Worm (Caenorhabditis elegans) whole organism, L4/young adult: ENCODE results near the gene F21E9.2.

Source experiments
- W03F9.2 ChIP-seq: fragments of 150-350 bp; optimal IDR thresholded peaks from 2 replicates; lab custom pipeline; 2014; ENCODE audit warnings: missing biosample characterization, missing genetic modification characterization
- dao-5 ChIP-seq: sonication (generic microtip); optimal IDR thresholded peaks from 2 replicates; lab custom pipeline; 2016; ENCODE audit warnings: missing genotype, missing genetic modification characterization, moderate library complexity, missing compliant biosample characterization
- him-1 ChIP-seq: sonication (generic microtip); optimal IDR thresholded peaks from 2 replicates; lab custom pipeline; 2016; ENCODE audit warnings: missing genotype, missing genetic modification reagents, missing genetic modification characterization, missing compliant biosample characterization

ce11 chrX:1294607-1295303 lies 35.0 kb downstream of the F21E9.2 start, which contains the start of gene dop-4:
- no peak for TF ChIP-seq him-1 (tag; lab: Kevin White, UChicago)
- TF ChIP-seq W03F9.2 = no peak
- TF ChIP-seq dao-5 (tag; lab: Kevin White, UChicago) = no peak
